Fruit fly (Drosophila melanogaster): Measurements from ENCODE around the gene tal-AA.

The tal-AA gene

DNA sequence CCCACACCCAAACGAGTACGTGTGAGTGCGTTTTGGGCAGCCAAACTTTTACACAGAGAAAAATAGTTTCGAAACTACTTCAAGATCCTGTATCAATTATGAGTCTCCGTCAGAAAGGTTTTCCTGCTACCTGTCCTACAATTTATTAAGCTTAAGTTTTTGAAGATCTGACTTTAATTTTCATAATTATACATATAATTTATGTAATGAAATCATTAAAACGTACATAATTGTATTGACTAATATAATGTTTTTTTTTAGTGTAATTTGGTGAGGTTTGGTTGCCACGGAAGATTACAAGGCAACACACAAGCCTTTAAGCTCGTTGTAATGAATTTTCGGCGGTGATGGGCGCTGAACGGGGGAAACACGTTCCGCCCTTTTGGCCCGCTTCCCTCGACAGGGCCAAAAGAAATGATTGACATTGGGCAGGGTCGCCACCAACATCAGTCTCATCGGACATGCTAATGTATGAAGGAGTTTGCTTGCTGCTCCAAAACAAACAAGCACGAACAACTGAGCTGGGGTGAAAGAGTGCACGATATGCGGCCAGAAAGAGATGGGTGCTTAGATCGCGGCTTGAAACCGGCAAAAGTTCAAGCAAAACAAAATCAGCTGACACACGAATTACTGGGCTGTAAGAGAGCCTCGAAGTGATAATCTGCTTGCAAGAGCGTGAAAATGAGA, 18.8 kb upstream of the tal-AA start (continued):
- TF ChIP-seq CG3065 (GFP tag; optimal IDR thresholded peaks at IDR 0.05) (no peak), bsh (GFP tag; optimal IDR thresholded peaks at IDR 0.05) (peak in 1 of 2 experiments; percentile 94), ken (GFP tag; IDR thresholded peaks at IDR 0.05) (peak; percentile 65; the same call in 1 of the 3 replicates), CG32532 (GFP tag; IDR thresholded peaks at IDR 0.05) (no peak), Hey (tag; optimal IDR thresholded peaks at IDR 0.05) (no peak), CG5953 (GFP tag; IDR thresholded peaks at IDR 0.05) (no peak), CG32767 (GFP tag; IDR thresholded peaks at IDR 0.05) (peak; percentile 51; the same call in 1 of the 2 replicates), jing (GFP tag; optimal IDR thresholded peaks at IDR 0.05) (peak; percentile 72), CG6272 (GFP tag; IDR thresholded peaks at IDR 0.05) (no peak), CG17361 (GFP tag; IDR thresholded peaks at IDR 0.05) (peak; percentile 65), inv (GFP tag; IDR thresholded peaks at IDR 0.05; ENCODE audit: partially characterized antibody) (no peak), Ada2b (GFP tag; IDR thresholded peaks at IDR 0.05) (peak; percentile 56), Tbp (GFP tag; optimal IDR thresholded peaks at IDR 0.05) (no peak), Ptx1 (GFP tag; IDR thresholded peaks at IDR 0.05) (peak; percentile 77), CrebB (tag; optimal IDR thresholded peaks at IDR 0.05) (no peak), dpn (GFP tag; optimal IDR thresholded peaks at IDR 0.05) (peak in 1 of 2 experiments; percentile 62), CG18262 (tag; optimal IDR thresholded peaks at IDR 0.05) (peak; percentile 82), Dref (GFP tag; IDR thresholded peaks at IDR 0.05) (no peak), so (GFP tag; IDR thresholded peaks at IDR 0.05) (peak; percentile 56; the same call in 1 of the 3 replicates), CG4617 (GFP tag; optimal IDR thresholded peaks at IDR 0.05; ENCODE audit: borderline replicate concordance) (peak; percentile 6), Ravus (GFP tag; IDR thresholded peaks at IDR 0.05) (no peak), CG8089 (GFP tag; optimal IDR thresholded peaks at IDR 0.05) (no peak), CG14667 (GFP tag; IDR thresholded peaks at IDR 0.05) (peak; percentile 42; the same call in 1 of the 2 replicates), sens-2 (GFP tag; IDR thresholded peaks at IDR 0.05) (no peak), jigr1 (GFP tag; IDR thresholded peaks at IDR 0.05) (no peak), HLHmδ (GFP tag; optimal IDR thresholded peaks at IDR 0.05) (no peak), CG16863 (GFP tag; optimal IDR thresholded peaks at IDR 0.05) (no peak), CG17802 (tag; optimal IDR thresholded peaks at IDR 0.05) (peak; percentile 38), gce (GFP tag; IDR thresholded peaks at IDR 0.05) (no peak), CHES-1-like (GFP tag; optimal IDR thresholded peaks at IDR 0.05) (no peak), disco-r (GFP tag; optimal IDR thresholded peaks at IDR 0.05) (no peak), Taf1 (GFP tag; IDR thresholded peaks at IDR 0.05) (no peak), lbe (GFP tag; optimal IDR thresholded peaks at IDR 0.05) (no peak), sc (optimal IDR thresholded peaks at IDR 0.05) (no peak), sc (GFP tag; optimal IDR thresholded peaks at IDR 0.05) (peak; percentile 78), CG2120 (GFP tag; optimal IDR thresholded peaks at IDR 0.05) (no peak), Sox100B (GFP tag; optimal IDR thresholded peaks at IDR 0.05) (peak; percentile 69), stc (GFP tag; IDR thresholded peaks at IDR 0.05) (peak; percentile 74), klu (GFP tag; IDR thresholded peaks at IDR 0.05) (no peak), YL-1 (GFP tag; optimal IDR thresholded peaks at IDR 0.05) (no peak), CG7271 (tag; optimal IDR thresholded peaks at IDR 0.05) (no peak), zf30C (GFP tag; optimal IDR thresholded peaks at IDR 0.05) (no peak), CG34376 (GFP tag; optimal IDR thresholded peaks at IDR 0.05) (no peak), Bgb (GFP tag; IDR thresholded peaks at IDR 0.05; ENCODE audit: partially characterized antibody) (no peak), HmgZ (tag; optimal IDR thresholded peaks at IDR 0.05) (peak; percentile 21), Eip74EF (GFP tag; optimal IDR thresholded peaks at IDR 0.05) (peak in 1 of 2 experiments; percentile 4), fd102C (GFP tag; optimal IDR thresholded peaks at IDR 0.05) (no peak), gsb (GFP tag; IDR thresholded peaks at IDR 0.05) (no peak), chn (GFP tag; optimal IDR thresholded peaks at IDR 0.05) (no peak), CG6791 (GFP tag; IDR thresholded peaks at IDR 0.05; ENCODE audit: partially characterized antibody) (no peak)
